Worm (Caenorhabditis elegans): ENCODE results near the gene hpo-31.
A peak's percentile ranks its signal among the peaks of the same experiment; 100 is the strongest.

DNA sequence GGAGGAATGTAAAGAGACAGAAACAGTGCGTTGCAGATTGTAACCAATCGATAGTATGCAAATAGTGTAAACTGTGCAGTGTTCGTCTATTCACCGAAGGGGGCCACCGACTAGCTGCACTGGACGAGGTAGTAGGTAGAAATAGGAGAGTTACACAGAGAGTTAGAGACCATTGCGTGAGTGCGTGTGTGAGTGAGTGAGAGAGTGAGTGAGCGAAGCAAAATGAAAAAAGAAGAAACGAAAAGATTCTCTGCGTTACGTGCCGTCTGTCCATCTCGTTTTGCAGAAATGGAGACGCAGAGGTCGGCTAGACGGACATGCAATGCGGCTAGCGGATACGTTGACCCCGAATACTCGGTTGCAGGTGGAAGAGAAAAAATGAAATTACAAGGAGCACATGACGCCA is 14.4 kb upstream of the hpo-31 start:
- TF ChIP-seq tbx-7 (tag; optimal IDR thresholded peaks at IDR 0.05) (no peak), hlh-30 (tag; optimal IDR thresholded peaks at IDR 0.05; ENCODE audit: insufficient read depth) (peak; percentile 59), ama-1 (optimal IDR thresholded peaks at IDR 0.05) (no peak), eyg-1 (tag; optimal IDR thresholded peaks at IDR 0.05) (no peak), C08G9.2 (tag; optimal IDR thresholded peaks at IDR 0.05) (no peak), mec-3 (tag; optimal IDR thresholded peaks at IDR 0.05; ENCODE audit: borderline replicate concordance) (no peak)
